Worm (Caenorhabditis elegans) whole organism, midembryonic: ENCODE measurements around the gene C54F6.12.

Experiments used
- T22C8.4 ChIP-seq: fragments of 200-800 bp; sonication (Bioruptor generic); IDR thresholded peaks from 2 replicates; pipeline ENCODE4 v1.3.6; 2022; ENCODE audit warnings: missing genetic modification characterization, missing compliant biosample characterization
- cog-1 ChIP-seq: sonication (generic microtip); optimal IDR thresholded peaks from 2 replicates; lab custom pipeline; 2016; ENCODE audit warnings: missing genetic modification characterization, missing compliant biosample characterization
- flt-1 ChIP-seq: fragments of 200-800 bp; sonication (Bioruptor generic); IDR thresholded peaks from 2 replicates; pipeline ENCODE4 v1.3.6; 2022; ENCODE audit warnings: missing genetic modification characterization, missing compliant biosample characterization
- med-1 ChIP-seq: sonication (generic microtip); optimal IDR thresholded peaks from 2 replicates; lab custom pipeline; 2017; ENCODE audit warnings: missing genetic modification characterization, mild to moderate bottlenecking, missing compliant biosample characterization, antibody characterized with exemption, missing genetic modification reagents; ENCODE audit not compliant: insufficient read depth
- ref-1 ChIP-seq: fragments of 200-800 bp; sonication (Bioruptor generic); conservative IDR thresholded peaks from 2 replicates; pipeline ENCODE4 v1.3.6; 2022; ENCODE audit warnings: missing genetic modification reagents, missing genetic modification characterization, missing compliant biosample characterization
- ztf-29 ChIP-seq: fragments of 200-800 bp; sonication (Bioruptor generic); IDR thresholded peaks from 2 replicates; pipeline ENCODE4 v1.3.6; 2022; ENCODE audit warnings: missing genetic modification reagents, missing genetic modification characterization, missing compliant biosample characterization

DNA sequence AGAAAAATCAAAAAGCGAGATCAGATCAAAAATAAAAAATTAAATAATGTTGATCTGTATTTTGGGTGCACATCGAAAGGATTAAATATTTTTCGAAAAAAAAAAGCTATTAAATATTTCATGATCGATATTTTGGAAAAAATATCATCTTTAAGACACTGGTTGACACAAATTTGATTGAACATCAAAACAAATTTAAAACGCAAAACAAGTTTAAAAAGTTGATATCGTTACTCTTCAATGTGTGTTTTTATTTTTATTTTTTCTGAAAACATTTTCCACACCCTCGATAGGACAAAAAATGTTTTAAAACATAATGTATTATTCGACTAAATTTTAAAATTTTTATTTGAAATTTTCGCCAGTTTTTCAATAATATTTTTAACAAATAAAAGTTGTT, at the start of gene C54F6.12:
- TF ChIP-seq med-1 (GFP tag; lab: Kevin White, UChicago), result no peak
- TF ChIP-seq ztf-29 (GFP tag; lab: Robert Waterston, UW), result no peak
- TF ChIP-seq cog-1 (tag; lab: Kevin White, UChicago), result no peak
- TF ChIP-seq ref-1 (GFP tag; lab: Robert Waterston, UW), result no peak
- no peak for TF ChIP-seq T22C8.4
- TF ChIP-seq flt-1 (GFP tag; lab: Robert Waterston, UW), result no peak
